Fruit fly (Drosophila melanogaster): ENCODE results near the gene CG32462.
A peak's percentile ranks its signal among the peaks of the same experiment; 100 is the strongest.

The CG32462 gene

DNA sequence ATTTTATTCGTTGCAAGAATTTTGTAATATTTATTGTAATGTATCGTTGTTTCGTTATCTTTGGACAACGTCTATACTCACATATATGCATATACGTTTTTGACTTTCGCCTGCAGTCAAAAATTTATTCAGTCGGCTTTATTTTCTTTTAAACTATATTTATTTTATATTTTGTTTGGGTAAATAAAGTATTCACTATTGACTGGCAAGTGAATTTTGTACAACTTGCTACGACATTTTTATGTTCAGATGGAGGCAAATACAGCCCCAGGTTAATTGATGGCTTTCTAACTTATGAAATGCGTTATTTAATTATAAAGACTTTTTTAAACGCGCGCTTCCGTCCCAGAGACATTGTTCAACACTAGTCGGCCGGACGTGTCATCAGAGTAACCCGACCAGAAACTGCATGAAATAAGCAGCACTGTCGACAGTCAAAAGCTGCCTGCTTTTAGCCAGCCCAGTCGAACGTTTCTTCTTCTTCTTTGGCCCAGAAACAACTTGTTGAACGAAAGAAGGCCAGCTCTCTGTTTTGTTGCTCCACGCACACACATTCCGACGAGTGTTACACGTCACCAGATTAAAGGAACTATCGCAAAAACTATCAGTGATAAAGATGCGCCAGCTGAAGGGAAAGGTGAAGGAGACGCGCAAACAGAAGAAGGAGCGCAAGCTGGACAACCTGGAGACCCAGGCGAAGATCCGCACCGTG, 10.2 kb upstream of the CG32462 start, which contains the start of gene CG33169:
TSS of gene CG33169 (plus strand) at position 498 of the 712 bp plus-strand sequence.
- TF ChIP-seq CG17806 (tag; optimal IDR thresholded peaks at IDR 0.05) (peak; percentile 40), D1 (tag; optimal IDR thresholded peaks at IDR 0.05) (peak; percentile 42), EcR (GFP tag; optimal IDR thresholded peaks at IDR 0.05) (peak; percentile 18), CG14655 (GFP tag; optimal IDR thresholded peaks at IDR 0.05) (peak; percentile 12), CG32121 (GFP tag; IDR thresholded peaks at IDR 0.05) (peak; percentile 66), fd96Ca (GFP tag; IDR thresholded peaks at IDR 0.05) (peak; percentile 59; the same call in 1 of the 3 replicates), gl (tag; optimal IDR thresholded peaks at IDR 0.05) (no peak), Ets98B (GFP tag; IDR thresholded peaks at IDR 0.05) (peak; percentile 64), CG15710 (tag; optimal IDR thresholded peaks at IDR 0.05) (peak; percentile 55), CG13204 (GFP tag; optimal IDR thresholded peaks at IDR 0.05) (no peak), CG8301 (tag; optimal IDR thresholded peaks at IDR 0.05) (no peak), Pif1B (GFP tag; optimal IDR thresholded peaks at IDR 0.05) (peak; percentile 15), CG9948 (tag; optimal IDR thresholded peaks at IDR 0.05) (no peak), CG10348 (GFP tag; IDR thresholded peaks at IDR 0.05) (peak; percentile 43; the same call in 1 of the 2 replicates), Pif1A (GFP tag; optimal IDR thresholded peaks at IDR 0.05) (peak; percentile 2), CG4496 (GFP tag; IDR thresholded peaks at IDR 0.05) (peak; percentile 82), CG8159 (tag; optimal IDR thresholded peaks at IDR 0.05) (peak; percentile 15), Snoo (tag; optimal IDR thresholded peaks at IDR 0.05) (peak; percentile 74), CG34367 (tag; optimal IDR thresholded peaks at IDR 0.05) (no peak), rn (GFP tag; IDR thresholded peaks at IDR 0.05) (peak; percentile 77), CG12605 (GFP tag; IDR thresholded peaks at IDR 0.05) (peak; percentile 91)

DNA sequence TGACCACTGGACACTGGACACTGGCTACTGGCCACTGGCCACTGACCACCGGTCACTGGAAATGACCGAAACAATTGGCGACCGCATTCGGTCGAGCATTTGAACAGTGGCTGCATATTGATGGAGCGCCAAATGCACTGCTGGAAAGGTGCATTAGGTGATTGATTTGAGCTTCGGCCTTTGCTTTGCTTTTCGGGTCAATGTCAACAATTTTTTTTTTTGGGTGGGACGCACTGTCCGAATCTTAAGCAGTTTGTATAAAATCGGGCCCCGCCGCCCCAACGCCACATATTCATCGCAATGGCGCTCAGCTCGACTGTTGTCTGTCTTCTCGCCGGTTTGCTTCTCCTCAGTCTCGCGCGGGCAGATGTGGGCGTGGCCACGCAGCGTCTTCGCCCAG, 7.2 kb upstream of the CG32462 start, which contains the start of gene CG13239:
TSS of gene CG13239 (plus strand) at position 301 of the 400 bp plus-strand sequence.
- TF ChIP-seq D1 (tag; optimal IDR thresholded peaks at IDR 0.05), result no peak
- no peak for TF ChIP-seq CG9948 (tag; optimal IDR thresholded peaks at IDR 0.05)
- TF ChIP-seq Ets98B (GFP tag; IDR thresholded peaks at IDR 0.05), result no peak
- TF ChIP-seq CG4496 (GFP tag; IDR thresholded peaks at IDR 0.05), result no peak
- no peak for TF ChIP-seq CG34367 (tag; optimal IDR thresholded peaks at IDR 0.05)
- TF ChIP-seq CG8159 (tag; optimal IDR thresholded peaks at IDR 0.05), result no peak
- no peak for TF ChIP-seq CG15710 (tag; optimal IDR thresholded peaks at IDR 0.05)
- no peak for TF ChIP-seq rn (GFP tag; IDR thresholded peaks at IDR 0.05)
- TF ChIP-seq CG13204 (GFP tag; optimal IDR thresholded peaks at IDR 0.05), result no peak
- no peak for TF ChIP-seq CG14655 (GFP tag; optimal IDR thresholded peaks at IDR 0.05)
- TF ChIP-seq CG10348 (GFP tag; IDR thresholded peaks at IDR 0.05), result no peak
- TF ChIP-seq CG12605 (GFP tag; IDR thresholded peaks at IDR 0.05), result no peak
- TF ChIP-seq CG17806 (tag; optimal IDR thresholded peaks at IDR 0.05), result no peak

DNA sequence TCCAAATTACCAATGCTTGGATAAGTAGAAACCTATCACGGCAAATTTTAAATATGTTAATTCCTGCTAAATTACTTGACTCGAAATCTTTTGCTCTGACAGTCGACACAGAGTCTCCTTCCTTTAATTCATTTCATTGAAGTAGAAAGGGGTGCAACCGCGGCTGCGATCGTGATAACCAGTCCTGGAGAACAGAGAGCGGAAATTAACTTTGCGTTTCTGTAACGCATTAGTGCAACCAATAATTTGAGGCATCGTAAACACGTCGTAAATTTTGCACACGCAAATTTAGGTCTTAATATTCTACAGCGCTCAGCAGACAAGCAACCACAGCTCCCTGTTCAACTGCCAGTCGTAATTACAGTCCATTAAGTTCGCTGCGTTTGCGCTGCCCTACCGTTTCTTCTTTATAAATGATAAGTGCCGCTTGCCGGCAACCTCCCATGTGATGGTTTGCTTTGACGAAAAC, 2.7 kb upstream of the CG32462 start, which contains the start of gene CG32459:
TSS of gene CG32459 (minus strand) at position 51 of the 469 bp plus-strand sequence.
- no peak for TF ChIP-seq Pif1A (GFP tag; optimal IDR thresholded peaks at IDR 0.05)
- no peak for TF ChIP-seq Pif1B (GFP tag; optimal IDR thresholded peaks at IDR 0.05)
- TF ChIP-seq CG14655 (GFP tag; optimal IDR thresholded peaks at IDR 0.05), result no peak
- no peak for TF ChIP-seq CG32121 (GFP tag; IDR thresholded peaks at IDR 0.05)
- no peak for TF ChIP-seq Snoo (tag; optimal IDR thresholded peaks at IDR 0.05)
- TF ChIP-seq CG34367 (tag; optimal IDR thresholded peaks at IDR 0.05), result no peak
- TF ChIP-seq CG4496 (GFP tag; IDR thresholded peaks at IDR 0.05), result no peak
- no peak for TF ChIP-seq gl (tag; optimal IDR thresholded peaks at IDR 0.05)
- TF ChIP-seq D1 (tag; optimal IDR thresholded peaks at IDR 0.05), result no peak

DNA sequence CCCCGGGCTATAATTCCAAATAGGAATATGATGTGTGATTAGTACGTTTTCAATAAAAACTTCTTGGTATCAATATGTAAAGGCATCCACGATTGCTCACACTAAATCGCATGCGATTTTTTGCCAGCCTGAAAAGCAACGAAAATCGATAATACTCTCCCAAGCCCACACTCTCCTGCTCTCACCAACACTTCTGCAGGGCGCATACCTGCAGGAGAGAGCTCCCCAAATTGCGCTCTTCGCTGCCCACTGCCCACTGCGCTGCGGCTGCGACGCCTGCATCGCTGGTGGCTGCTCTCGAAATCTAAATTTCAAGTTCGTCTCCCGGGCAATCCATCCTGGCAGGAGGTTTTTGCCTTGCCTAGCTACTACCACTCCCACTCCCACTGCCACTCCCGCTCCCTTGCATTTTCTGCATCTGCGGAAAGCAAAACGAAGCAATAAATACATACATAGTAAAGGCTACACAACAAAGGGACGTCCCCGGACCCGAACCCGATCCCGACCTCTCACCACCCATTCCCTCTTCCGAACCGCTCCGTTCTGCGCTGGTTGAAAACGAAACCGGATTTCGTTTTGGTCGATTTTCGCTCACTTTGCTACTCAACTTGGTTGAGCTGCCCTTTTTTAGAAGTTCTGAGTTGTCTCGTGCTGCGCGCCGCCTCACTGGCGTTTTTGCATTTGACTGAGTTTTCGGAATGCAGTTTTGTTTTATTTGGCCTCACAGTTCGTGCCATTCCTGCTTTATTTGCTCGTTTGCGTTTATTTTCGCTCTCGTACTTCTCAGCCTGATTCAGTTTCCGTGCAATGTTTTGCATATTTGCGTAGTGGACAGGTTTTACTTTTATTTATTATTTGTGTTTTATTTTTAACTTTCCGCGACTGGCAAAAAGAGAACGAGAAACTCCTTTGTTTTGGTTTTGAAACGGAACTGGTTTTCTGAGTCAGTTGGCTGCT, 1.9 kb downstream of the CG32462 start:
- peak; percentile 86 for TF ChIP-seq CG34367 (tag; optimal IDR thresholded peaks at IDR 0.05)
- no peak for TF ChIP-seq Ets98B (GFP tag; IDR thresholded peaks at IDR 0.05)
- peak; percentile 80 for TF ChIP-seq Pif1A (GFP tag; optimal IDR thresholded peaks at IDR 0.05)
- peak; percentile 54; the same call in 2 of the 3 replicates for TF ChIP-seq fd96Ca (GFP tag; IDR thresholded peaks at IDR 0.05)
- TF ChIP-seq CG8301 (tag; optimal IDR thresholded peaks at IDR 0.05), result peak; percentile 23
- TF ChIP-seq Pif1B (GFP tag; optimal IDR thresholded peaks at IDR 0.05), result peak; percentile 81
- peak; percentile 88 for TF ChIP-seq CG8159 (tag; optimal IDR thresholded peaks at IDR 0.05)
- peak; percentile 73 for TF ChIP-seq Snoo (tag; optimal IDR thresholded peaks at IDR 0.05)
- peak; percentile 77 for TF ChIP-seq CG12605 (GFP tag; IDR thresholded peaks at IDR 0.05)
- TF ChIP-seq D1 (tag; optimal IDR thresholded peaks at IDR 0.05), result peak; percentile 69
- TF ChIP-seq gl (tag; optimal IDR thresholded peaks at IDR 0.05), result peak; percentile 97
- TF ChIP-seq CG4496 (GFP tag; IDR thresholded peaks at IDR 0.05), result peak; percentile 60
- TF ChIP-seq CG13204 (GFP tag; optimal IDR thresholded peaks at IDR 0.05), result peak; percentile 90
- peak; percentile 29 for TF ChIP-seq CG32121 (GFP tag; IDR thresholded peaks at IDR 0.05)
- no peak for TF ChIP-seq CG10348 (GFP tag; IDR thresholded peaks at IDR 0.05)
- TF ChIP-seq EcR (GFP tag; optimal IDR thresholded peaks at IDR 0.05), result peak; percentile 91
- TF ChIP-seq CG17806 (tag; optimal IDR thresholded peaks at IDR 0.05), result peak; percentile 74
- peak; percentile 75 for TF ChIP-seq CG9948 (tag; optimal IDR thresholded peaks at IDR 0.05)
- peak; percentile 83 for TF ChIP-seq CG15710 (tag; optimal IDR thresholded peaks at IDR 0.05)
- TF ChIP-seq rn (GFP tag; IDR thresholded peaks at IDR 0.05), result no peak
- peak; percentile 63 for TF ChIP-seq CG14655 (GFP tag; optimal IDR thresholded peaks at IDR 0.05)

All from whole organism, pupa.